Fruit fly (Drosophila melanogaster) whole organism, embryonic: ENCODE results near the gene zye.

Source experiments
- Aef1 ChIP-seq: fragments of 200-800 bp; sonication (Bioruptor generic); IDR thresholded peaks from 3 replicates; pipeline ENCODE4 v1.3.6; 2022; ENCODE audit warnings: missing biosample characterization, missing genetic modification characterization
- Asciz ChIP-seq: fragments of 200-800 bp; sonication (Bioruptor generic); optimal IDR thresholded peaks from 2 replicates; lab custom pipeline; 2017; ENCODE audit warnings: missing biosample characterization, mild to moderate bottlenecking, missing genetic modification characterization, missing genetic modification reagents
- Bteb2 ChIP-seq: fragments of 200-800 bp; sonication (Bioruptor generic); optimal IDR thresholded peaks from 2 replicates; lab custom pipeline; 2016; ENCODE audit warnings: missing biosample characterization, missing genetic modification characterization
- CG10543 ChIP-seq: fragments of 200-800 bp; sonication (Bioruptor generic); optimal IDR thresholded peaks from 3 replicates; lab custom pipeline; 2017; ENCODE audit warnings: missing biosample characterization, mild to moderate bottlenecking, missing genetic modification characterization, moderate library complexity
- CG10959 ChIP-seq: fragments of 200-800 bp; sonication (Bioruptor generic); IDR thresholded peaks from 2 replicates; pipeline ENCODE4 v1.3.6; 2022; ENCODE audit warnings: missing biosample characterization, missing genetic modification characterization
- CG11560 ChIP-seq: fragments of 200-800 bp; sonication (Bioruptor generic); IDR thresholded peaks from 3 replicates; pipeline ENCODE4 v1.3.6; 2022; ENCODE audit warnings: missing biosample characterization, missing genetic modification characterization
- CG11723 ChIP-seq: fragments of 200-800 bp; sonication (Bioruptor generic); optimal IDR thresholded peaks from 2 replicates; lab custom pipeline; 2017; ENCODE audit warnings: missing biosample characterization, mild to moderate bottlenecking, missing genetic modification characterization
- CG12071 ChIP-seq: fragments of 200-800 bp; sonication (Bioruptor generic); optimal IDR thresholded peaks from 3 replicates; lab custom pipeline; 2018; ENCODE audit warnings: missing biosample characterization, mild to moderate bottlenecking, missing genetic modification characterization
- CG13775 ChIP-seq: fragments of 200-800 bp; sonication (Bioruptor generic); optimal IDR thresholded peaks from 3 replicates; lab custom pipeline; 2017; ENCODE audit warnings: missing biosample characterization, mild to moderate bottlenecking, missing genetic modification characterization
- CG14014 ChIP-seq: fragments of 200-800 bp; sonication (Bioruptor generic); IDR thresholded peaks from 2 replicates; pipeline ENCODE4 v1.3.6; 2022; ENCODE audit warnings: missing biosample characterization, missing genetic modification characterization
- CG15514 ChIP-seq: fragments of 200-800 bp; sonication (Bioruptor generic); optimal IDR thresholded peaks from 3 replicates; lab custom pipeline; 2017; ENCODE audit warnings: missing biosample characterization, missing genetic modification characterization, mild to moderate bottlenecking, moderate library complexity, missing genetic modification reagents
- CG18619 ChIP-seq: fragments of 200-800 bp; sonication (Bioruptor generic); optimal IDR thresholded peaks from 3 replicates; lab custom pipeline; 2017; ENCODE audit warnings: missing biosample characterization, mild to moderate bottlenecking, missing genetic modification characterization
- CG2116 ChIP-seq: fragments of 200-800 bp; sonication (Bioruptor generic); optimal IDR thresholded peaks from 3 replicates; lab custom pipeline; 2018; ENCODE audit warnings: missing biosample characterization, mild to moderate bottlenecking, missing genetic modification characterization
- CG2120 ChIP-seq: fragments of 200-800 bp; sonication (Bioruptor generic); optimal IDR thresholded peaks from 3 replicates; lab custom pipeline; 2016; ENCODE audit warnings: missing biosample characterization, missing genetic modification characterization
- CG30020 ChIP-seq: fragments of 200-800 bp; optimal IDR thresholded peaks from 2 replicates; lab custom pipeline; 2019; ENCODE audit warnings: missing biosample characterization, mild to moderate bottlenecking, missing genetic modification characterization, moderate library complexity
- CG3065 ChIP-seq: fragments of 200-800 bp; sonication (Bioruptor generic); optimal IDR thresholded peaks from 2 replicates; lab custom pipeline; 2016; ENCODE audit warnings: missing biosample characterization, missing genetic modification characterization
- CG31224 ChIP-seq: fragments of 200-800 bp; sonication (Bioruptor generic); IDR thresholded peaks from 2 replicates; pipeline ENCODE4 v1.3.6; 2022; ENCODE audit warnings: missing biosample characterization, missing genetic modification characterization
- CG4360 ChIP-seq: fragments of 200-800 bp; sonication (Bioruptor generic); IDR thresholded peaks from 2 replicates; pipeline ENCODE4 v1.3.6; 2022; ENCODE audit warnings: missing biosample characterization, missing genetic modification characterization
- CG6254 ChIP-seq: fragments of 200-800 bp; sonication (Bioruptor generic); optimal IDR thresholded peaks from 3 replicates; lab custom pipeline; 2017; ENCODE audit warnings: mild to moderate bottlenecking, missing biosample characterization, missing genetic modification reagents, missing genetic modification characterization
- CG6689 ChIP-seq: fragments of 200-800 bp; sonication (Bioruptor generic); IDR thresholded peaks from 2 replicates; pipeline ENCODE4 v1.3.6; 2022; ENCODE audit warnings: missing biosample characterization, missing genetic modification characterization
- CG6791 ChIP-seq: fragments of 200-800 bp; sonication (Bioruptor generic); IDR thresholded peaks from 3 replicates; pipeline ENCODE4 v1.3.6; 2022; ENCODE audit warnings: missing biosample characterization, missing genetic modification characterization; ENCODE audit not compliant: partially characterized antibody
- CG8388 ChIP-seq: fragments of 200-800 bp; sonication (Bioruptor generic); optimal IDR thresholded peaks from 2 replicates; lab custom pipeline; 2019; ENCODE audit warnings: missing biosample characterization, mild to moderate bottlenecking, missing genetic modification characterization, moderate library complexity
- CG8478 ChIP-seq: fragments of >200 bp; optimal IDR thresholded peaks from 2 replicates; lab custom pipeline; 2018
- CG9797 ChIP-seq: fragments of 200-800 bp; sonication (Bioruptor generic); optimal IDR thresholded peaks from 3 replicates; lab custom pipeline; 2018; ENCODE audit warnings: missing biosample characterization, mild to moderate bottlenecking, missing genetic modification characterization
- Dbx ChIP-seq: fragments of 200-800 bp; sonication (Bioruptor generic); IDR thresholded peaks from 3 replicates; pipeline ENCODE4 v1.3.6; 2022; ENCODE audit warnings: missing biosample characterization, missing genetic modification characterization
- Dip3 ChIP-seq: fragments of 200-800 bp; sonication (Bioruptor generic); optimal IDR thresholded peaks from 3 replicates; lab custom pipeline; 2016; ENCODE audit warnings: missing biosample characterization, missing genetic modification characterization
- Dp ChIP-seq: fragments of 200-800 bp; sonication (Bioruptor generic); optimal IDR thresholded peaks from 2 replicates; lab custom pipeline; 2018; ENCODE audit warnings: missing biosample characterization, mild to moderate bottlenecking, missing genetic modification characterization, moderate library complexity
- Hand ChIP-seq: fragments of 200-800 bp; sonication (Bioruptor generic); optimal IDR thresholded peaks from 2 replicates; lab custom pipeline; 2017; ENCODE audit warnings: mild to moderate bottlenecking, missing biosample characterization, missing genetic modification reagents, missing genetic modification characterization
- NC2β ChIP-seq: fragments of 200-800 bp; sonication (Bioruptor generic); optimal IDR thresholded peaks from 2 replicates; lab custom pipeline; 2016; ENCODE audit warnings: missing biosample characterization, missing genetic modification characterization
- Opbp ChIP-seq: fragments of 200-800 bp; sonication (Bioruptor generic); IDR thresholded peaks from 3 replicates; pipeline ENCODE4 v1.3.6; 2022; ENCODE audit warnings: missing biosample characterization, missing genetic modification characterization; ENCODE audit not compliant: partially characterized antibody
- TFAM ChIP-seq: fragments of 200-800 bp; sonication (Bioruptor generic); optimal IDR thresholded peaks from 2 replicates; lab custom pipeline; 2017; ENCODE audit warnings: missing biosample characterization, missing genetic modification characterization, inconsistent platforms
- Tbp ChIP-seq: fragments of >200 bp; optimal IDR thresholded peaks from 2 replicates; lab custom pipeline; 2018; ENCODE audit warnings: missing biosample characterization, missing genetic modification characterization
- YL-1 ChIP-seq: fragments of 200-800 bp; sonication (Bioruptor generic); optimal IDR thresholded peaks from 3 replicates; lab custom pipeline; 2017; ENCODE audit warnings: missing biosample characterization, mild to moderate bottlenecking, missing genetic modification characterization
- ac ChIP-seq: fragments of 200-800 bp; sonication (Bioruptor generic); optimal IDR thresholded peaks from 3 replicates; lab custom pipeline; 2017; ENCODE audit warnings: missing biosample characterization, mild to moderate bottlenecking, missing genetic modification characterization
- cato ChIP-seq: fragments of 200-800 bp; sonication (Bioruptor generic); optimal IDR thresholded peaks from 2 replicates; lab custom pipeline; 2016; ENCODE audit warnings: missing biosample characterization, missing genetic modification characterization, borderline replicate concordance
- ci ChIP-seq: fragments of 200-800 bp; sonication (Bioruptor generic); IDR thresholded peaks from 3 replicates; pipeline ENCODE4 v1.3.6; 2022; ENCODE audit warnings: missing biosample characterization, missing genetic modification characterization
- corto ChIP-seq: fragments of 200-800 bp; sonication (Bioruptor generic); optimal IDR thresholded peaks from 2 replicates; lab custom pipeline; 2016; ENCODE audit warnings: missing biosample characterization, mild to moderate bottlenecking, missing genetic modification characterization, moderate library complexity
- dm ChIP-seq: fragments of 200-800 bp; sonication (Bioruptor generic); optimal IDR thresholded peaks from 3 replicates; lab custom pipeline; 2016; ENCODE audit warnings: missing biosample characterization, missing genetic modification characterization
- fd102C ChIP-seq: fragments of 200-800 bp; sonication (Bioruptor generic); optimal IDR thresholded peaks from 2 replicates; lab custom pipeline; 2018; ENCODE audit warnings: missing biosample characterization, mild to moderate bottlenecking, missing genetic modification characterization, moderate library complexity
- fd3F ChIP-seq: fragments of 200-800 bp; sonication (Bioruptor generic); optimal IDR thresholded peaks from 2 replicates; lab custom pipeline; 2018; ENCODE audit warnings: missing biosample characterization, mild to moderate bottlenecking, missing genetic modification characterization, moderate library complexity
- fu2 ChIP-seq: fragments of 200-800 bp; sonication (Bioruptor generic); optimal IDR thresholded peaks from 2 replicates; lab custom pipeline; 2016; ENCODE audit warnings: missing biosample characterization, missing genetic modification characterization
- h ChIP-seq: fragments of >200 bp; optimal IDR thresholded peaks from 2 replicates; lab custom pipeline; 2017
- ham ChIP-seq: fragments of 200-800 bp; sonication (Bioruptor generic); IDR thresholded peaks from 2 replicates; pipeline ENCODE4 v1.3.6; 2022; ENCODE audit warnings: missing biosample characterization, missing genetic modification characterization
- hbn ChIP-seq: fragments of 200-800 bp; sonication (Bioruptor generic); IDR thresholded peaks from 2 replicates; pipeline ENCODE4 v1.3.6; 2022; ENCODE audit warnings: missing biosample characterization, missing genetic modification characterization; ENCODE audit not compliant: partially characterized antibody
- jumu ChIP-seq: fragments of 200-800 bp; sonication (Bioruptor generic); optimal IDR thresholded peaks from 3 replicates; lab custom pipeline; 2016; ENCODE audit warnings: missing biosample characterization, missing genetic modification characterization
- kah ChIP-seq: fragments of 200-800 bp; sonication (Bioruptor generic); optimal IDR thresholded peaks from 2 replicates; lab custom pipeline; 2018; ENCODE audit warnings: missing biosample characterization, mild to moderate bottlenecking, missing genetic modification characterization
- ken ChIP-seq: fragments of 200-800 bp; sonication (Bioruptor generic); IDR thresholded peaks from 3 replicates; pipeline ENCODE4 v1.3.6; 2022; ENCODE audit warnings: missing biosample characterization, missing genetic modification characterization
- pnt ChIP-seq: fragments of 200-800 bp; sonication (Bioruptor generic); optimal IDR thresholded peaks from 3 replicates; lab custom pipeline; 2016; ENCODE audit warnings: missing biosample characterization, missing genetic modification characterization
- row ChIP-seq: fragments of 200-800 bp; sonication (Bioruptor generic); IDR thresholded peaks from 3 replicates; pipeline ENCODE4 v1.3.6; 2022; ENCODE audit warnings: missing biosample characterization, missing genetic modification characterization
- sens-2 ChIP-seq: fragments of 200-800 bp; sonication (Bioruptor generic); IDR thresholded peaks from 2 replicates; pipeline ENCODE4 v1.3.6; 2022; ENCODE audit warnings: missing biosample characterization, missing genetic modification characterization
- shn ChIP-seq: fragments of 200-800 bp; sonication (Bioruptor generic); optimal IDR thresholded peaks from 3 replicates; lab custom pipeline; 2016; ENCODE audit warnings: missing biosample characterization, missing genetic modification characterization
- sisA ChIP-seq: fragments of 200-800 bp; sonication (Bioruptor generic); IDR thresholded peaks from 2 replicates; pipeline ENCODE4 v1.3.6; 2022; ENCODE audit warnings: missing biosample characterization, missing genetic modification characterization
- ttk ChIP-seq: fragments of 200-800 bp; sonication (Bioruptor generic); IDR thresholded peaks from 2 replicates; pipeline ENCODE4 v2.1.2; 2022; ENCODE audit warnings: missing biosample characterization, missing genetic modification characterization

zye gene

DNA sequence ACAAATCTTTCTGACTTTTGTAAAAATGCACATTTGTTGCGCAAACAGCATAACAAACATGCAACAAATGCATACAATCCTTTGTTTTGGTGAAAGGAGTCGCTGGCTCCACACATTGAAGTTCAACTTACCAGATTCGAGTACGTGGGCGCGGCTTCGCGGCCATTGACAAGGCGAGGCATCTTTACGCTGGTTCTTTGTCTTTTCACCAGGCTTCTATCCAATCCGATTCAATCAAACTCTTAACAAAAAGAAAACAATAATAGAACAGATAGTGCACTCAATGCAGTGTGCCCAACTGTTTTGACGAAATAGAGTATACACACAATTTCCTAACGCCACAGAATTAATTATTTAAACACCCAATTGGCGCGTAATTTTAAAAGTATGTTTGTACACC, 16.8 kb downstream of the zye start, which contains the start of gene CG5262 (continued):
- TF ChIP-seq cato (GFP tag; lab: Kevin White, UChicago), result no peak
- TF ChIP-seq CG10543 (GFP tag; lab: Kevin White, UChicago), result no peak
- no peak for TF ChIP-seq kah (GFP tag; lab: Kevin White, UChicago)
- TF ChIP-seq h, result no peak
- no peak for TF ChIP-seq CG2120 (GFP tag; lab: Kevin White, UChicago)
- no peak for TF ChIP-seq Bteb2 (GFP tag; lab: Kevin White, UChicago)
- no peak for TF ChIP-seq CG11723 (GFP tag; lab: Kevin White, UChicago)
- peak; percentile 15; the same call in 1 of the 2 replicates for TF ChIP-seq hbn (GFP tag; lab: Robert Waterston, UW)
- peak; percentile 56 for TF ChIP-seq YL-1 (GFP tag; lab: Kevin White, UChicago)
- no peak for TF ChIP-seq dm (GFP tag; lab: Kevin White, UChicago)
- no peak for TF ChIP-seq CG13775 (GFP tag; lab: Kevin White, UChicago)
- TF ChIP-seq ttk, result no peak
- no peak for TF ChIP-seq CG12071 (GFP tag; lab: Kevin White, UChicago)
- no peak for TF ChIP-seq ken (GFP tag; lab: Robert Waterston, UW)
- no peak for TF ChIP-seq ac (GFP tag; lab: Kevin White, UChicago)
- no peak for TF ChIP-seq CG11560 (tag; lab: Robert Waterston, UW)
- TF ChIP-seq row (GFP tag; lab: Robert Waterston, UW), result 0 out of 3 replicates have a peak, but pooled peaks have one; percentile 16
- no peak for TF ChIP-seq NC2β
- TF ChIP-seq ci (GFP tag; lab: Robert Waterston, UW), result no peak
- TF ChIP-seq Dip3, result no peak
- no peak for TF ChIP-seq CG4360
- TF ChIP-seq fd102C (GFP tag; lab: Kevin White, UChicago), result no peak
- TF ChIP-seq CG18619 (GFP tag; lab: Kevin White, UChicago), result no peak
- TF ChIP-seq CG6254 (GFP tag; lab: Kevin White, UChicago), result no peak
- no peak for TF ChIP-seq CG10959 (GFP tag; lab: Robert Waterston, UW)
- TF ChIP-seq CG30020 (tag; lab: Kevin White, UChicago), result no peak
- no peak for TF ChIP-seq corto (GFP tag; lab: Kevin White, UChicago)
- TF ChIP-seq CG31224, result no peak
- TF ChIP-seq jumu (GFP tag; lab: Kevin White, UChicago), result no peak
- no peak for TF ChIP-seq ham (GFP tag; lab: Robert Waterston, UW)
- no peak for TF ChIP-seq fd3F
- no peak for TF ChIP-seq Tbp (GFP tag; lab: Kevin White, UChicago)
- no peak for TF ChIP-seq Aef1 (GFP tag; lab: Robert Waterston, UW)
- no peak for TF ChIP-seq CG6791 (GFP tag; lab: Robert Waterston, UW)
- no peak for TF ChIP-seq Asciz (GFP tag; lab: Kevin White, UChicago)
- TF ChIP-seq CG3065 (GFP tag; lab: Kevin White, UChicago), result no peak
- TF ChIP-seq TFAM, result no peak
- TF ChIP-seq pnt (GFP tag; lab: Kevin White, UChicago), result no peak
- TF ChIP-seq Dbx (GFP tag; lab: Robert Waterston, UW), result no peak
- TF ChIP-seq Opbp (GFP tag; lab: Robert Waterston, UW), result no peak
- no peak for TF ChIP-seq CG8388 (GFP tag; lab: Kevin White, UChicago)
- TF ChIP-seq CG2116, result no peak
- TF ChIP-seq shn (GFP tag; lab: Kevin White, UChicago), result no peak
- no peak for TF ChIP-seq Hand (GFP tag; lab: Kevin White, UChicago)
- no peak for TF ChIP-seq CG14014
- TF ChIP-seq CG9797 (GFP tag; lab: Kevin White, UChicago), result peak; percentile 75
- no peak for TF ChIP-seq sens-2 (GFP tag; lab: Robert Waterston, UW)
- no peak for TF ChIP-seq CG8478 (lab: Kevin White, UChicago)
- TF ChIP-seq CG6689 (GFP tag; lab: Robert Waterston, UW), result no peak
- TF ChIP-seq CG15514 (GFP tag; lab: Kevin White, UChicago), result peak; percentile 44
- no peak for TF ChIP-seq sisA (GFP tag; lab: Robert Waterston, UW)
- peak; percentile 90 for TF ChIP-seq Dp (GFP tag; lab: Kevin White, UChicago)
- TF ChIP-seq fu2, result no peak
